Fruit fly (Drosophila melanogaster) whole organism, prepupa: Measurements from ENCODE around the gene Rsph9.
A peak's percentile ranks its signal among the peaks of the same experiment; 100 is the strongest.

Experiments used
- Blimp-1 ChIP-seq: fragments of 200-800 bp; sonication (Bioruptor generic); optimal IDR thresholded peaks from 3 replicates; lab custom pipeline; 2017; ENCODE audit warnings: missing biosample characterization, missing genetic modification characterization, mild to moderate bottlenecking, moderate library complexity, missing genetic modification reagents
- CG10669 ChIP-seq: fragments of 200-800 bp; sonication (Bioruptor generic); optimal IDR thresholded peaks from 3 replicates; lab custom pipeline; 2018; ENCODE audit warnings: missing biosample characterization, mild to moderate bottlenecking, missing genetic modification characterization, moderate library complexity
- CG11294 ChIP-seq: fragments of 200-800 bp; sonication (Bioruptor generic); IDR thresholded peaks from 2 replicates; pipeline ENCODE4 v1.3.6; 2022; ENCODE audit warnings: missing biosample characterization, missing genetic modification characterization
- CG11762 ChIP-seq: fragments of 200-800 bp; sonication (Bioruptor generic); optimal IDR thresholded peaks from 3 replicates; lab custom pipeline; 2016; ENCODE audit warnings: missing biosample characterization, missing genetic modification characterization; ENCODE audit not compliant: insufficient read depth
- CG11902 ChIP-seq: fragments of 200-800 bp; sonication (Bioruptor generic); optimal IDR thresholded peaks from 3 replicates; lab custom pipeline; 2016; ENCODE audit warnings: missing biosample characterization, missing genetic modification characterization
- CG1621 ChIP-seq: fragments of 200-800 bp; sonication (Bioruptor generic); optimal IDR thresholded peaks from 3 replicates; lab custom pipeline; 2018; ENCODE audit warnings: missing biosample characterization, mild to moderate bottlenecking, missing genetic modification characterization
- CG16779 ChIP-seq: fragments of 200-800 bp; sonication (Bioruptor generic); optimal IDR thresholded peaks from 3 replicates; lab custom pipeline; 2017; ENCODE audit warnings: missing biosample characterization, mild to moderate bottlenecking, missing genetic modification characterization
- CG31627 ChIP-seq: fragments of 200-800 bp; sonication (Bioruptor generic); optimal IDR thresholded peaks from 3 replicates; lab custom pipeline; 2016; ENCODE audit warnings: missing biosample characterization, missing genetic modification characterization
- CG32006 ChIP-seq: fragments of 200-800 bp; sonication (Bioruptor generic); optimal IDR thresholded peaks from 3 replicates; lab custom pipeline; 2017; ENCODE audit warnings: missing biosample characterization, mild to moderate bottlenecking, missing genetic modification characterization
- CG34406 ChIP-seq: fragments of 200-800 bp; sonication (Bioruptor generic); optimal IDR thresholded peaks from 3 replicates; lab custom pipeline; 2016; ENCODE audit warnings: missing biosample characterization, missing genetic modification characterization
- CG4318 ChIP-seq: fragments of 200-800 bp; sonication (Bioruptor generic); optimal IDR thresholded peaks from 3 replicates; lab custom pipeline; 2017; ENCODE audit warnings: missing biosample characterization, mild to moderate bottlenecking, missing genetic modification characterization
- CG6276 ChIP-seq: fragments of 200-800 bp; sonication (Bioruptor generic); optimal IDR thresholded peaks from 2 replicates; lab custom pipeline; 2017; ENCODE audit warnings: missing biosample characterization, mild to moderate bottlenecking, missing genetic modification characterization
- CG6792 ChIP-seq: fragments of 200-800 bp; sonication (Bioruptor generic); optimal IDR thresholded peaks from 3 replicates; lab custom pipeline; 2016; ENCODE audit warnings: missing biosample characterization, missing genetic modification characterization
- CG6808 ChIP-seq: fragments of 200-800 bp; sonication (Bioruptor generic); optimal IDR thresholded peaks from 3 replicates; lab custom pipeline; 2017; ENCODE audit warnings: missing biosample characterization, missing genetic modification characterization, mild to moderate bottlenecking, moderate library complexity, missing genetic modification reagents
- CG6854 ChIP-seq: fragments of 200-800 bp; sonication (Bioruptor generic); optimal IDR thresholded peaks from 2 replicates; lab custom pipeline; 2017; ENCODE audit warnings: missing biosample characterization, mild to moderate bottlenecking, missing genetic modification characterization
- CG8119 ChIP-seq: fragments of 200-800 bp; sonication (Bioruptor generic); IDR thresholded peaks from 3 replicates; pipeline ENCODE4 v1.3.6; 2022; ENCODE audit warnings: missing biosample characterization, missing genetic modification characterization
- CG8319 ChIP-seq: fragments of 200-800 bp; sonication (Bioruptor generic); optimal IDR thresholded peaks from 3 replicates; lab custom pipeline; 2016; ENCODE audit warnings: missing biosample characterization, missing genetic modification characterization
- CG8632 ChIP-seq: fragments of 200-800 bp; sonication (Bioruptor generic); optimal IDR thresholded peaks from 3 replicates; lab custom pipeline; 2016; ENCODE audit warnings: missing biosample characterization, missing genetic modification characterization
- CG9139 ChIP-seq: fragments of 200-800 bp; sonication (Bioruptor generic); optimal IDR thresholded peaks from 3 replicates; lab custom pipeline; 2017; ENCODE audit warnings: missing biosample characterization, mild to moderate bottlenecking, missing genetic modification characterization
- Eip75B ChIP-seq: fragments of 200-800 bp; sonication (Bioruptor generic); optimal IDR thresholded peaks from 3 replicates; lab custom pipeline; 2016; ENCODE audit warnings: missing biosample characterization, missing genetic modification characterization
- Eip78C ChIP-seq: fragments of 200-800 bp; sonication (Bioruptor generic); peaks from one replicate; lab custom pipeline; 2016; ENCODE audit warnings: missing biosample characterization, missing genetic modification characterization
- Eip93F ChIP-seq: fragments of 200-800 bp; sonication (Bioruptor generic); optimal IDR thresholded peaks from 2 replicates; lab custom pipeline; 2016; ENCODE audit warnings: missing biosample characterization, mild to moderate bottlenecking, missing genetic modification characterization
- Ets21C ChIP-seq: fragments of 200-800 bp; sonication (Bioruptor generic); optimal IDR thresholded peaks from 3 replicates; lab custom pipeline; 2016; ENCODE audit warnings: missing biosample characterization, missing genetic modification characterization
- Ets96B ChIP-seq: fragments of 200-800 bp; optimal IDR thresholded peaks from 2 replicates; lab custom pipeline; 2019; ENCODE audit warnings: missing biosample characterization, mild to moderate bottlenecking, missing genetic modification characterization, moderate library complexity
- Gug ChIP-seq: fragments of 200-800 bp; sonication (Bioruptor generic); IDR thresholded peaks from 2 replicates; pipeline ENCODE4 v1.3.6; 2022; ENCODE audit warnings: missing biosample characterization, missing genetic modification characterization
- Hr38 ChIP-seq: sonication (Bioruptor generic); optimal IDR thresholded peaks from 2 replicates; lab custom pipeline; 2016; ENCODE audit warnings: missing biosample characterization, missing genetic modification characterization
- Hr4 ChIP-seq: fragments of 200-800 bp; sonication (Bioruptor generic); optimal IDR thresholded peaks from 3 replicates; lab custom pipeline; 2016; ENCODE audit warnings: missing biosample characterization, missing genetic modification characterization
- Lpt ChIP-seq: fragments of 200-800 bp; sonication (Bioruptor generic); optimal IDR thresholded peaks from 3 replicates; lab custom pipeline; 2016; ENCODE audit warnings: missing biosample characterization, missing genetic modification characterization
- Met ChIP-seq: fragments of 200-800 bp; sonication (Bioruptor generic); optimal IDR thresholded peaks from 3 replicates; lab custom pipeline; 2016; ENCODE audit warnings: missing biosample characterization, missing genetic modification characterization
- OdsH ChIP-seq: fragments of 200-800 bp; sonication (Bioruptor generic); optimal IDR thresholded peaks from 3 replicates; lab custom pipeline; 2016; ENCODE audit warnings: missing biosample characterization, missing genetic modification characterization
- Smox ChIP-seq: fragments of 200-800 bp; sonication (Bioruptor generic); optimal IDR thresholded peaks from 3 replicates; lab custom pipeline; 2016; ENCODE audit warnings: missing biosample characterization, missing genetic modification characterization
- Sox102F ChIP-seq: fragments of 200-800 bp; sonication (Bioruptor generic); optimal IDR thresholded peaks from 2 replicates; lab custom pipeline; 2016; ENCODE audit warnings: missing biosample characterization, mild to moderate bottlenecking, missing genetic modification characterization
- Sox14 ChIP-seq: fragments of 200-800 bp; sonication (Bioruptor generic); optimal IDR thresholded peaks from 3 replicates; lab custom pipeline; 2016; ENCODE audit warnings: missing biosample characterization, missing genetic modification characterization
- acj6 ChIP-seq: fragments of 200-800 bp; sonication (Bioruptor generic); optimal IDR thresholded peaks from 3 replicates; lab custom pipeline; 2016; ENCODE audit warnings: missing biosample characterization, missing genetic modification characterization
- dsx ChIP-seq: fragments of 200-800 bp; optimal IDR thresholded peaks from 3 replicates; lab custom pipeline; 2019; ENCODE audit warnings: missing biosample characterization, mild to moderate bottlenecking, missing genetic modification characterization, moderate library complexity; ENCODE audit not compliant: poor library complexity, severe bottlenecking
- eg ChIP-seq: fragments of 200-800 bp; sonication (Bioruptor generic); IDR thresholded peaks from 3 replicates; pipeline ENCODE4 v1.3.6; 2022; ENCODE audit warnings: missing biosample characterization, missing genetic modification characterization
- fd59A ChIP-seq: fragments of 200-800 bp; sonication (Bioruptor generic); optimal IDR thresholded peaks from 2 replicates; lab custom pipeline; 2017; ENCODE audit warnings: missing biosample characterization, mild to moderate bottlenecking, missing genetic modification characterization, missing genetic modification reagents
- net ChIP-seq: fragments of 200-800 bp; sonication (Bioruptor generic); optimal IDR thresholded peaks from 3 replicates; lab custom pipeline; 2016; ENCODE audit warnings: missing biosample characterization, missing genetic modification characterization
- pdm3 ChIP-seq: fragments of 200-800 bp; sonication (Bioruptor generic); optimal IDR thresholded peaks from 3 replicates; lab custom pipeline; 2016; ENCODE audit warnings: missing biosample characterization, missing genetic modification characterization
- salr ChIP-seq, 2 experiments: fragments of 200-800 bp; sonication (Bioruptor generic); optimal IDR thresholded peaks; 3 replicates each; lab custom pipeline; 2016 to 2018; ENCODE audit warnings: missing biosample characterization in 2 of 2, missing genetic modification characterization in 2 of 2, mild to moderate bottlenecking in 1 of 2
- spab ChIP-seq: fragments of 200-800 bp; sonication (Bioruptor generic); optimal IDR thresholded peaks from 2 replicates; lab custom pipeline; 2017; ENCODE audit warnings: missing biosample characterization, mild to moderate bottlenecking, missing genetic modification characterization, missing genetic modification reagents
- ss ChIP-seq, 2 experiments: fragments of 200-800 bp; sonication (Bioruptor generic); optimal IDR thresholded peaks; 2 replicates in 1 of 2; 3 replicates in 1 of 2; lab custom pipeline; 2017 to 2018; ENCODE audit warnings: mild to moderate bottlenecking in 2 of 2, missing biosample characterization in 2 of 2, missing genetic modification characterization in 2 of 2, moderate library complexity in 1 of 2
- svp ChIP-seq: fragments of 200-800 bp; sonication (Bioruptor generic); peaks from one replicate; lab custom pipeline; 2016; ENCODE audit warnings: missing biosample characterization, missing genetic modification characterization
- topi ChIP-seq: fragments of 200-800 bp; sonication (Bioruptor generic); optimal IDR thresholded peaks from 3 replicates; lab custom pipeline; 2016; ENCODE audit warnings: missing biosample characterization, missing genetic modification characterization
- vri ChIP-seq: fragments of 200-800 bp; sonication (Bioruptor generic); optimal IDR thresholded peaks from 3 replicates; lab custom pipeline; 2016; ENCODE audit warnings: missing biosample characterization, mild to moderate bottlenecking, missing genetic modification characterization

Rsph9 gene

dm6 chr2L:17421366-17421765 lies 8.9 kb upstream of the Rsph9 start (continued):
- TF ChIP-seq Hr38 (GFP tag; lab: Kevin White, UChicago) (no peak), pdm3 (GFP tag; lab: Kevin White, UChicago) (peak; percentile 53), svp (GFP tag; lab: Kevin White, UChicago) (peak; percentile 64), Eip93F (GFP tag; lab: Kevin White, UChicago) (no peak), CG11294 (GFP tag; lab: Robert Waterston, UW) (no peak; the same call in 1 of the 2 replicates), CG8119 (GFP tag; lab: Robert Waterston, UW) (peak; percentile 57; the same call in 2 of the 3 replicates), CG8632 (GFP tag; lab: Kevin White, UChicago) (peak; percentile 65), CG6276 (no peak), CG8319 (GFP tag; lab: Kevin White, UChicago) (peak; percentile 20), spab (GFP tag; lab: Kevin White, UChicago) (peak; percentile 52), Gug (GFP tag; lab: Robert Waterston, UW) (no peak), CG6808 (GFP tag; lab: Kevin White, UChicago) (peak; percentile 59), net (GFP tag; lab: Kevin White, UChicago) (no peak), topi (GFP tag; lab: Kevin White, UChicago) (no peak), CG6792 (GFP tag; lab: Kevin White, UChicago) (peak; percentile 21), Eip75B (GFP tag; lab: Kevin White, UChicago) (peak; percentile 55), CG11762 (peak; percentile 21), dsx (GFP tag; lab: Kevin White, UChicago) (no peak), eg (GFP tag; lab: Robert Waterston, UW) (peak; percentile 45; the same call in 1 of the 3 replicates), CG4318 (peak; percentile 7), Sox14 (GFP tag; lab: Kevin White, UChicago) (peak; percentile 13), CG16779 (tag; lab: Kevin White, UChicago) (no peak), Blimp-1 (peak; percentile 10), CG34406 (GFP tag; lab: Kevin White, UChicago) (peak; percentile 49), Sox102F (GFP tag; lab: Kevin White, UChicago) (peak; percentile 57), CG9139 (GFP tag; lab: Kevin White, UChicago) (no peak), salr (GFP tag; optimal IDR thresholded peaks at IDR 0.05; lab: Kevin White, UChicago) (no peak), Lpt (GFP tag; lab: Kevin White, UChicago) (no peak), Ets21C (GFP tag; lab: Kevin White, UChicago) (peak; percentile 20), Met (GFP tag; lab: Kevin White, UChicago) (peak; percentile 60), CG31627 (GFP tag; lab: Kevin White, UChicago) (peak; percentile 52), Hr4 (GFP tag; lab: Kevin White, UChicago) (no peak), CG11902 (GFP tag; lab: Kevin White, UChicago) (no peak), acj6 (GFP tag; lab: Kevin White, UChicago) (peak; percentile 75), CG1621 (tag; lab: Kevin White, UChicago) (no peak), Ets96B (tag; lab: Kevin White, UChicago) (no peak), CG6854 (GFP tag; lab: Kevin White, UChicago) (no peak), Smox (GFP tag; lab: Kevin White, UChicago) (peak; percentile 4), CG10669 (GFP tag; lab: Kevin White, UChicago) (peak; percentile 57)
- TF ChIP-seq, all 60 proteins: peak for 34

dm6 chr2L:17420419-17420818 lies 8.0 kb upstream of the Rsph9 start:
- TF ChIP-seq CG32006 (GFP tag; lab: Kevin White, UChicago), result no peak
- no peak for TF ChIP-seq vri
- TF ChIP-seq Ets96B (tag; lab: Kevin White, UChicago), result no peak
- TF ChIP-seq ss (GFP tag; optimal IDR thresholded peaks at IDR 0.05; lab: Kevin White, UChicago), result no peak
- no peak for TF ChIP-seq CG1621 (tag; lab: Kevin White, UChicago)
- TF ChIP-seq Blimp-1, result no peak
- no peak for TF ChIP-seq Eip78C (GFP tag; lab: Kevin White, UChicago)
- TF ChIP-seq OdsH (GFP tag; lab: Kevin White, UChicago), result no peak
- no peak for TF ChIP-seq svp (GFP tag; lab: Kevin White, UChicago)
- no peak for TF ChIP-seq fd59A (GFP tag; lab: Kevin White, UChicago)
